Worm (Caenorhabditis elegans): ENCODE measurements around the gene srh-187.

DNA sequence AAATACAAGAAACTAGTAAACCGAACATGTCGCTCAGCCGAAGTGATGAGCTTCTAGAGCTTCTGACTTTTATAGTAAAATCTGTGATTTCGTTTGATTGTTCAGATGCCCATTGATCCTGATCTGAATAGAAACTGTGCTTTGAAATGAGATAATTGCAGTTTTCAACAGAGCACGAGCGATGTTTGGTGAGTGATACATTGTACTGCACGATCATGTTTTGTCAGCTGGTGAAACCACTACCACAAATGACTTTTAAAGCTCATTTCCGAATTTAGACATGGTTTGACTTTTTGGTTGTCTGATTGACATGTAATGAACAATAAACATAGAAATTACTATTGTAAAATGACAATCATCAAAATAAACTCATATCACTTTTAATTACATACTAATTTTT lies 15.7 kb upstream of the srh-187 start, which contains the start of gene tag-293:
- no peak for TF ChIP-seq ref-1 (GFP tag; conservative IDR thresholded peaks at IDR 0.05)
- no peak for TF ChIP-seq T22C8.4 (GFP tag; IDR thresholded peaks at IDR 0.05)

Measured in whole organism, midembryonic.